Worm (Caenorhabditis elegans) whole organism, mixed stage, embryonic: ENCODE results near the gene F41C3.2.
A peak's percentile ranks its signal among the peaks of the same experiment; 100 is the strongest.

Experiments used
- M03D4.4 ChIP-seq: sonication (generic microtip); optimal IDR thresholded peaks from 2 replicates; lab custom pipeline; 2017; ENCODE audit warnings: mild to moderate bottlenecking, missing genetic modification characterization, missing compliant biosample characterization
- bed-3 ChIP-seq: fragments of 200-800 bp; sonication (Bioruptor generic); optimal IDR thresholded peaks from 3 replicates; lab custom pipeline; 2018; ENCODE audit warnings: mild to moderate bottlenecking, missing genetic modification characterization, moderate library complexity, missing compliant biosample characterization
- blmp-1 ChIP-seq: fragments of 150-350 bp; optimal IDR thresholded peaks from 2 replicates; lab custom pipeline; 2014; ENCODE audit warnings: missing biosample characterization, missing genetic modification characterization
- ceh-39 ChIP-seq: fragments of 150-350 bp; optimal IDR thresholded peaks from 2 replicates; lab custom pipeline; 2014; ENCODE audit warnings: missing biosample characterization, missing genetic modification characterization
- ceh-43 ChIP-seq: fragments of 200-800 bp; sonication (Bioruptor generic); optimal IDR thresholded peaks from 2 replicates; lab custom pipeline; 2018; ENCODE audit warnings: mild to moderate bottlenecking, missing genetic modification characterization, moderate library complexity, missing compliant biosample characterization
- ces-1 ChIP-seq: fragments of 150-350 bp; optimal IDR thresholded peaks from 2 replicates; lab custom pipeline; 2014; ENCODE audit warnings: missing biosample characterization, missing genetic modification reagents, missing genetic modification characterization
- cnd-1 ChIP-seq: fragments of 200-800 bp; sonication (Bioruptor generic); optimal IDR thresholded peaks from 2 replicates; lab custom pipeline; 2018; ENCODE audit warnings: mild to moderate bottlenecking, missing genetic modification characterization, missing compliant biosample characterization
- drap-1 ChIP-seq: fragments of 200-800 bp; sonication (Bioruptor generic); optimal IDR thresholded peaks from 3 replicates; lab custom pipeline; 2018; ENCODE audit warnings: mild to moderate bottlenecking, missing genetic modification characterization, missing compliant biosample characterization
- elt-1 ChIP-seq: sonication (generic microtip); optimal IDR thresholded peaks from 2 replicates; lab custom pipeline; 2017; ENCODE audit warnings: missing genetic modification characterization, mild to moderate bottlenecking, missing compliant biosample characterization, antibody characterized with exemption, moderate library complexity, borderline replicate concordance; ENCODE audit not compliant: insufficient read depth
- elt-3 ChIP-seq: fragments of 150-350 bp; optimal IDR thresholded peaks from 2 replicates; lab custom pipeline; 2014; ENCODE audit warnings: missing biosample characterization, missing genetic modification characterization
- flh-1 ChIP-seq: fragments of 200-800 bp; sonication (Bioruptor generic); optimal IDR thresholded peaks from 2 replicates; lab custom pipeline; 2018; ENCODE audit warnings: mild to moderate bottlenecking, missing genetic modification characterization, moderate library complexity, missing compliant biosample characterization
- ham-2 ChIP-seq: fragments of 200-800 bp; sonication (Bioruptor generic); optimal IDR thresholded peaks from 2 replicates; lab custom pipeline; 2018; ENCODE audit warnings: mild to moderate bottlenecking, missing genetic modification characterization, missing compliant biosample characterization
- hlh-1 ChIP-seq: fragments of 150-350 bp; optimal IDR thresholded peaks from 2 replicates; lab custom pipeline; 2014; ENCODE audit warnings: missing biosample characterization, missing genetic modification reagents, missing genetic modification characterization
- lin-13 ChIP-seq: fragments of 150-350 bp; optimal IDR thresholded peaks from 2 replicates; lab custom pipeline; 2014; ENCODE audit warnings: missing biosample characterization, missing genetic modification characterization
- lin-32 ChIP-seq: fragments of 200-800 bp; sonication (Bioruptor generic); optimal IDR thresholded peaks from 2 replicates; lab custom pipeline; 2018; ENCODE audit warnings: mild to moderate bottlenecking, missing genetic modification characterization, missing compliant biosample characterization
- lsy-2 ChIP-seq: fragments of 150-350 bp; optimal IDR thresholded peaks from 2 replicates; lab custom pipeline; 2014; ENCODE audit warnings: missing biosample characterization, missing genetic modification characterization
- mab-5 ChIP-seq: fragments of 150-350 bp; optimal IDR thresholded peaks from 2 replicates; lab custom pipeline; 2014; ENCODE audit warnings: missing biosample characterization, missing genetic modification characterization
- mls-2 ChIP-seq: sonication (generic microtip); optimal IDR thresholded peaks from 2 replicates; lab custom pipeline; 2016; ENCODE audit warnings: mild to moderate bottlenecking, missing genetic modification characterization, moderate library complexity, missing compliant biosample characterization
- nhr-12 ChIP-seq: fragments of 150-350 bp; optimal IDR thresholded peaks from 2 replicates; lab custom pipeline; 2014; ENCODE audit warnings: missing biosample characterization, missing genetic modification characterization
- nhr-2 ChIP-seq: fragments of 150-350 bp; optimal IDR thresholded peaks from 2 replicates; lab custom pipeline; 2014; ENCODE audit warnings: missing biosample characterization, missing genetic modification characterization
- nhr-237 ChIP-seq: fragments of 150-350 bp; optimal IDR thresholded peaks from 2 replicates; lab custom pipeline; 2014; ENCODE audit warnings: missing biosample characterization, missing genetic modification characterization
- nhr-28 ChIP-seq: fragments of 150-350 bp; optimal IDR thresholded peaks from 2 replicates; lab custom pipeline; 2014; ENCODE audit warnings: missing biosample characterization, missing genetic modification characterization
- pha-4 ChIP-seq: fragments of 150-350 bp; optimal IDR thresholded peaks from 2 replicates; lab custom pipeline; 2018; ENCODE audit warnings: missing biosample characterization, missing genetic modification reagents, missing genetic modification characterization
- sem-2 ChIP-seq: fragments of 200-800 bp; sonication (Bioruptor generic); optimal IDR thresholded peaks from 2 replicates; lab custom pipeline; 2018; ENCODE audit warnings: mild to moderate bottlenecking, missing genetic modification characterization, missing compliant biosample characterization
- snpc-4 ChIP-seq: fragments of 150-350 bp; optimal IDR thresholded peaks from 2 replicates; lab custom pipeline; 2014; ENCODE audit warnings: missing biosample characterization, missing genetic modification characterization
- sptf-1 ChIP-seq: sonication (generic microtip); optimal IDR thresholded peaks from 2 replicates; lab custom pipeline; 2017; ENCODE audit warnings: mild to moderate bottlenecking, missing genetic modification characterization, moderate library complexity, missing compliant biosample characterization
- tbx-8 ChIP-seq: fragments of 200-800 bp; sonication (Bioruptor generic); optimal IDR thresholded peaks from 2 replicates; lab custom pipeline; 2018; ENCODE audit warnings: mild to moderate bottlenecking, missing genetic modification characterization, moderate library complexity, missing compliant biosample characterization
- unc-120 ChIP-seq: sonication (generic microtip); optimal IDR thresholded peaks from 2 replicates; lab custom pipeline; 2017; ENCODE audit warnings: missing genetic modification characterization, missing compliant biosample characterization; ENCODE audit not compliant: poor library complexity, severe bottlenecking
- unc-39 ChIP-seq: fragments of 150-350 bp; optimal IDR thresholded peaks from 2 replicates; lab custom pipeline; 2014; ENCODE audit warnings: missing biosample characterization, missing genetic modification characterization
- unc-62 ChIP-seq: fragments of 150-350 bp; optimal IDR thresholded peaks from 2 replicates; lab custom pipeline; 2014; ENCODE audit warnings: missing biosample characterization, missing genetic modification reagents, missing genetic modification characterization
- zip-8 ChIP-seq: fragments of 150-350 bp; optimal IDR thresholded peaks from 2 replicates; lab custom pipeline; 2014; ENCODE audit warnings: missing biosample characterization, missing genetic modification characterization
- ztf-11 ChIP-seq: fragments of 150-350 bp; optimal IDR thresholded peaks from 2 replicates; lab custom pipeline; 2014; ENCODE audit warnings: missing biosample characterization, missing genetic modification characterization

Gene F41C3.2

ce11 chrII:4728687-4729086 is 21.1 kb upstream of the F41C3.2 start:
- TF ChIP-seq nhr-28 (tag; lab: Kevin White, UChicago) (no peak), lin-13 (no peak), ceh-43 (GFP tag; lab: Kevin White, UChicago) (no peak), ces-1 (GFP tag; lab: Kevin White, UChicago) (no peak), sem-2 (GFP tag; lab: Kevin White, UChicago) (no peak), ham-2 (no peak), hlh-1 (no peak), blmp-1 (tag; lab: Kevin White, UChicago) (no peak), sptf-1 (no peak), elt-1 (tag; lab: Kevin White, UChicago) (no peak), pha-4 (tag; lab: Kevin White, UChicago) (no peak), unc-39 (tag; lab: Kevin White, UChicago) (no peak), nhr-2 (tag; lab: Kevin White, UChicago) (no peak), lsy-2 (tag; lab: Kevin White, UChicago) (no peak), ceh-39 (no peak), tbx-8 (no peak), bed-3 (GFP tag; lab: Kevin White, UChicago) (no peak), drap-1 (GFP tag; lab: Kevin White, UChicago) (no peak)

DNA sequence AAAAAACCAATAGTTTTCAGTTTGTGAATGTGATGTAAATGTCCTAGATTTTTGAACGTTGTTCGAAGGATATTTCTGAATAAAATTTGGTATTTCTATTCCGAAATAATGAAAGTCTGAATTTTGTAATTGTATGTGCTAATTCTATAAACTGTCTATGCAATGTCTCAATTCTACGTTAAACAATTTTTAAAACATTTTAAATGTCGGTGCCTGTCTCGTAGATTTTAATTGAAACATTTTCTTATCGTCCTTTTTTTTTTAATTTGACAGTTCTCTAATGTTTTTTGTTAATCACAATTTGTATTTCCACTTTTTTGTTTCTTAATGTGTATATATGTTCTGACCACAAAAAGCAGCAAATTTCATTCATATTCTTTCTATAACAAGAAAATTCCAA is 20.0 kb upstream of the F41C3.2 start, which contains the start of gene F41C3.7:
Gene F41C3.7 (plus strand): TSS at position 301 of the 400 bp plus-strand sequence.
- TF ChIP-seq unc-39 (tag; lab: Kevin White, UChicago): no peak
- TF ChIP-seq lin-13: no peak
- no peak for TF ChIP-seq sptf-1
- TF ChIP-seq flh-1: no peak
- no peak for TF ChIP-seq pha-4 (tag; lab: Kevin White, UChicago)
- TF ChIP-seq hlh-1: no peak
- no peak for TF ChIP-seq blmp-1 (tag; lab: Kevin White, UChicago)
- no peak for TF ChIP-seq bed-3 (GFP tag; lab: Kevin White, UChicago)
- TF ChIP-seq cnd-1 (tag; lab: Kevin White, UChicago): no peak
- TF ChIP-seq nhr-2 (tag; lab: Kevin White, UChicago): no peak
- no peak for TF ChIP-seq ces-1 (GFP tag; lab: Kevin White, UChicago)
- no peak for TF ChIP-seq unc-120 (tag; lab: Kevin White, UChicago)
- TF ChIP-seq nhr-237 (tag; lab: Kevin White, UChicago): no peak

ce11 chrII:4733848-4734247 is 15.9 kb upstream of the F41C3.2 start, which contains the start of gene F41C3.11:
TSS of gene F41C3.11 (minus strand) at chrII:4733948.
- TF ChIP-seq unc-62 (GFP tag; lab: Kevin White, UChicago): no peak
- no peak for TF ChIP-seq drap-1 (GFP tag; lab: Kevin White, UChicago)
- no peak for TF ChIP-seq nhr-12
- TF ChIP-seq unc-120 (tag; lab: Kevin White, UChicago): no peak
- no peak for TF ChIP-seq elt-3 (tag; lab: Kevin White, UChicago)
- TF ChIP-seq mls-2 (tag; lab: Kevin White, UChicago): no peak
- TF ChIP-seq tbx-8: no peak
- no peak for TF ChIP-seq ham-2
- TF ChIP-seq ceh-39: no peak
- TF ChIP-seq hlh-1: no peak
- no peak for TF ChIP-seq snpc-4 (tag; lab: Kevin White, UChicago)
- no peak for TF ChIP-seq M03D4.4
- TF ChIP-seq sptf-1: no peak
- no peak for TF ChIP-seq blmp-1 (tag; lab: Kevin White, UChicago)
- TF ChIP-seq sem-2 (GFP tag; lab: Kevin White, UChicago): no peak
- TF ChIP-seq mab-5 (tag; lab: Kevin White, UChicago): no peak
- TF ChIP-seq lin-13: no peak
- no peak for TF ChIP-seq zip-8 (tag; lab: Kevin White, UChicago)
- TF ChIP-seq unc-39 (tag; lab: Kevin White, UChicago): no peak
- no peak for TF ChIP-seq lin-32 (GFP tag; lab: Kevin White, UChicago)

- no peak for TF ChIP-seq drap-1 (GFP tag; lab: Kevin White, UChicago)
- TF ChIP-seq blmp-1 (tag; lab: Kevin White, UChicago): peak; percentile 84
These were observed 15.3 kb upstream of the F41C3.2 start for ce11 chrII:4734477-4734876.

DNA sequence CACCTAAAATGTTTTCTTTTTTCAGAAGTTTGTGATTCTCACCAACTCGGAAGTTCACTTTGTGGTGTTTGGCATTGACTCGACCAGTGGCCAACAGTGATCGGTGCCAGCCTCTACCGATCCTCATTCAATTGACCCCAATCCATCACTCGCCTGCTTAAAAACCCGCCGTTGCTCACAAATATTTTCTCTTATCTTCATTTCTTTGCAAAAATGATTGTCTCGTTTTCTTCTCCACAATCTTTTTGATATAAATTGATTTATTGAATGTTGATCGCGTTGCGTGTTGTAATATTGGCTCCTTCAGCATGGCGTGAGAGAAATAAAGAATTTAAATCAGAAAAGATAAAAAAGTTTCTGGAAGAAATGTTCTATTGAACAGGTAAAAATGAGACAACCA is 13.2 kb upstream of the F41C3.2 start:
- TF ChIP-seq mab-5 (tag; lab: Kevin White, UChicago) (peak; percentile 12), unc-62 (GFP tag; lab: Kevin White, UChicago) (peak; percentile 2), ztf-11 (tag; lab: Kevin White, UChicago) (no peak), sem-2 (GFP tag; lab: Kevin White, UChicago) (no peak), lin-32 (GFP tag; lab: Kevin White, UChicago) (no peak), ceh-43 (GFP tag; lab: Kevin White, UChicago) (no peak)
